Fruit fly (Drosophila melanogaster) whole organism, prepupa: ENCODE data around the gene CG34007.

Source experiments
- Blimp-1 ChIP-seq: fragments of 200-800 bp; sonication (Bioruptor generic); optimal IDR thresholded peaks from 3 replicates; lab custom pipeline; 2017; ENCODE audit warnings: missing biosample characterization, missing genetic modification characterization, mild to moderate bottlenecking, moderate library complexity, missing genetic modification reagents
- CG10631 ChIP-seq: fragments of 200-800 bp; sonication (Bioruptor generic); optimal IDR thresholded peaks from 2 replicates; lab custom pipeline; 2016; ENCODE audit warnings: missing biosample characterization, missing genetic modification characterization
- CG10669 ChIP-seq: fragments of 200-800 bp; sonication (Bioruptor generic); optimal IDR thresholded peaks from 3 replicates; lab custom pipeline; 2018; ENCODE audit warnings: missing biosample characterization, mild to moderate bottlenecking, missing genetic modification characterization, moderate library complexity
- CG11294 ChIP-seq: fragments of 200-800 bp; sonication (Bioruptor generic); IDR thresholded peaks from 2 replicates; pipeline ENCODE4 v1.3.6; 2022; ENCODE audit warnings: missing biosample characterization, missing genetic modification characterization
- CG11902 ChIP-seq: fragments of 200-800 bp; sonication (Bioruptor generic); optimal IDR thresholded peaks from 3 replicates; lab custom pipeline; 2016; ENCODE audit warnings: missing biosample characterization, missing genetic modification characterization
- CG1621 ChIP-seq: fragments of 200-800 bp; sonication (Bioruptor generic); optimal IDR thresholded peaks from 3 replicates; lab custom pipeline; 2018; ENCODE audit warnings: missing biosample characterization, mild to moderate bottlenecking, missing genetic modification characterization
- CG16779 ChIP-seq: fragments of 200-800 bp; sonication (Bioruptor generic); optimal IDR thresholded peaks from 3 replicates; lab custom pipeline; 2017; ENCODE audit warnings: missing biosample characterization, mild to moderate bottlenecking, missing genetic modification characterization
- CG3032 ChIP-seq: fragments of 200-800 bp; optimal IDR thresholded peaks from 2 replicates; lab custom pipeline; 2019; ENCODE audit warnings: missing biosample characterization, mild to moderate bottlenecking, missing genetic modification characterization, moderate library complexity
- CG31627 ChIP-seq: fragments of 200-800 bp; sonication (Bioruptor generic); optimal IDR thresholded peaks from 3 replicates; lab custom pipeline; 2016; ENCODE audit warnings: missing biosample characterization, missing genetic modification characterization
- CG3919 ChIP-seq: fragments of 200-800 bp; sonication (Bioruptor generic); optimal IDR thresholded peaks from 3 replicates; lab custom pipeline; 2016; ENCODE audit warnings: missing biosample characterization, missing genetic modification characterization
- CG4318 ChIP-seq: fragments of 200-800 bp; sonication (Bioruptor generic); optimal IDR thresholded peaks from 3 replicates; lab custom pipeline; 2017; ENCODE audit warnings: missing biosample characterization, mild to moderate bottlenecking, missing genetic modification characterization
- CG6163 ChIP-seq: fragments of 200-800 bp; sonication (Bioruptor generic); IDR thresholded peaks from 3 replicates; pipeline ENCODE4 v1.3.6; 2022; ENCODE audit warnings: missing biosample characterization, missing genetic modification characterization
- CG6276 ChIP-seq: fragments of 200-800 bp; sonication (Bioruptor generic); optimal IDR thresholded peaks from 2 replicates; lab custom pipeline; 2017; ENCODE audit warnings: missing biosample characterization, mild to moderate bottlenecking, missing genetic modification characterization
- CG6792 ChIP-seq: fragments of 200-800 bp; sonication (Bioruptor generic); optimal IDR thresholded peaks from 3 replicates; lab custom pipeline; 2016; ENCODE audit warnings: missing biosample characterization, missing genetic modification characterization
- CG6808 ChIP-seq: fragments of 200-800 bp; sonication (Bioruptor generic); optimal IDR thresholded peaks from 3 replicates; lab custom pipeline; 2017; ENCODE audit warnings: missing biosample characterization, missing genetic modification characterization, mild to moderate bottlenecking, moderate library complexity, missing genetic modification reagents
- CG8119 ChIP-seq: fragments of 200-800 bp; sonication (Bioruptor generic); IDR thresholded peaks from 3 replicates; pipeline ENCODE4 v1.3.6; 2022; ENCODE audit warnings: missing biosample characterization, missing genetic modification characterization
- CG8319 ChIP-seq: fragments of 200-800 bp; sonication (Bioruptor generic); optimal IDR thresholded peaks from 3 replicates; lab custom pipeline; 2016; ENCODE audit warnings: missing biosample characterization, missing genetic modification characterization
- CG9139 ChIP-seq: fragments of 200-800 bp; sonication (Bioruptor generic); optimal IDR thresholded peaks from 3 replicates; lab custom pipeline; 2017; ENCODE audit warnings: missing biosample characterization, mild to moderate bottlenecking, missing genetic modification characterization
- Eip75B ChIP-seq: fragments of 200-800 bp; sonication (Bioruptor generic); optimal IDR thresholded peaks from 3 replicates; lab custom pipeline; 2016; ENCODE audit warnings: missing biosample characterization, missing genetic modification characterization
- Eip78C ChIP-seq: fragments of 200-800 bp; sonication (Bioruptor generic); peaks from one replicate; lab custom pipeline; 2016; ENCODE audit warnings: missing biosample characterization, missing genetic modification characterization
- Ets21C ChIP-seq: fragments of 200-800 bp; sonication (Bioruptor generic); optimal IDR thresholded peaks from 3 replicates; lab custom pipeline; 2016; ENCODE audit warnings: missing biosample characterization, missing genetic modification characterization
- Hr39 ChIP-seq: fragments of 200-800 bp; sonication (Bioruptor generic); optimal IDR thresholded peaks from 2 replicates; lab custom pipeline; 2016; ENCODE audit warnings: missing biosample characterization, missing genetic modification characterization
- Lpt ChIP-seq: fragments of 200-800 bp; sonication (Bioruptor generic); optimal IDR thresholded peaks from 3 replicates; lab custom pipeline; 2016; ENCODE audit warnings: missing biosample characterization, missing genetic modification characterization
- Met ChIP-seq: fragments of 200-800 bp; sonication (Bioruptor generic); optimal IDR thresholded peaks from 3 replicates; lab custom pipeline; 2016; ENCODE audit warnings: missing biosample characterization, missing genetic modification characterization
- Sox102F ChIP-seq: fragments of 200-800 bp; sonication (Bioruptor generic); optimal IDR thresholded peaks from 2 replicates; lab custom pipeline; 2016; ENCODE audit warnings: missing biosample characterization, mild to moderate bottlenecking, missing genetic modification characterization
- Sox14 ChIP-seq: fragments of 200-800 bp; sonication (Bioruptor generic); optimal IDR thresholded peaks from 3 replicates; lab custom pipeline; 2016; ENCODE audit warnings: missing biosample characterization, missing genetic modification characterization
- Sox15 ChIP-seq: fragments of 200-800 bp; sonication (Bioruptor generic); optimal IDR thresholded peaks from 3 replicates; lab custom pipeline; 2016; ENCODE audit warnings: missing biosample characterization, missing genetic modification characterization
- cyc ChIP-seq: fragments of 200-800 bp; sonication (Bioruptor generic); optimal IDR thresholded peaks from 3 replicates; lab custom pipeline; 2016; ENCODE audit warnings: missing biosample characterization, missing genetic modification characterization
- dac ChIP-seq: fragments of 200-800 bp; sonication (Bioruptor generic); optimal IDR thresholded peaks from 2 replicates; lab custom pipeline; 2017; ENCODE audit warnings: missing biosample characterization, mild to moderate bottlenecking, missing genetic modification characterization
- dsx ChIP-seq: fragments of 200-800 bp; optimal IDR thresholded peaks from 3 replicates; lab custom pipeline; 2019; ENCODE audit warnings: missing biosample characterization, mild to moderate bottlenecking, missing genetic modification characterization, moderate library complexity; ENCODE audit not compliant: poor library complexity, severe bottlenecking
- eg ChIP-seq: fragments of 200-800 bp; sonication (Bioruptor generic); IDR thresholded peaks from 3 replicates; pipeline ENCODE4 v1.3.6; 2022; ENCODE audit warnings: missing biosample characterization, missing genetic modification characterization
- esn ChIP-seq: fragments of 200-800 bp; sonication (Bioruptor generic); optimal IDR thresholded peaks from 2 replicates; lab custom pipeline; 2016; ENCODE audit warnings: missing biosample characterization, mild to moderate bottlenecking, missing genetic modification characterization, moderate library complexity
- fd59A ChIP-seq: fragments of 200-800 bp; sonication (Bioruptor generic); optimal IDR thresholded peaks from 2 replicates; lab custom pipeline; 2017; ENCODE audit warnings: missing biosample characterization, mild to moderate bottlenecking, missing genetic modification characterization, missing genetic modification reagents
- fd85E ChIP-seq: fragments of 200-800 bp; sonication (Bioruptor generic); optimal IDR thresholded peaks from 3 replicates; lab custom pipeline; 2016; ENCODE audit warnings: missing biosample characterization, missing genetic modification characterization
- fkh ChIP-seq: fragments of 200-800 bp; sonication (Bioruptor generic); optimal IDR thresholded peaks from 3 replicates; lab custom pipeline; 2017; ENCODE audit warnings: missing biosample characterization, mild to moderate bottlenecking, missing genetic modification characterization, moderate library complexity
- net ChIP-seq: fragments of 200-800 bp; sonication (Bioruptor generic); optimal IDR thresholded peaks from 3 replicates; lab custom pipeline; 2016; ENCODE audit warnings: missing biosample characterization, missing genetic modification characterization
- pdm3 ChIP-seq: fragments of 200-800 bp; sonication (Bioruptor generic); optimal IDR thresholded peaks from 3 replicates; lab custom pipeline; 2016; ENCODE audit warnings: missing biosample characterization, missing genetic modification characterization
- salr ChIP-seq, 2 experiments: fragments of 200-800 bp; sonication (Bioruptor generic); optimal IDR thresholded peaks; 3 replicates each; lab custom pipeline; 2016 to 2018; ENCODE audit warnings: missing biosample characterization in 2 of 2, missing genetic modification characterization in 2 of 2, mild to moderate bottlenecking in 1 of 2
- spab ChIP-seq: fragments of 200-800 bp; sonication (Bioruptor generic); optimal IDR thresholded peaks from 2 replicates; lab custom pipeline; 2017; ENCODE audit warnings: missing biosample characterization, mild to moderate bottlenecking, missing genetic modification characterization, missing genetic modification reagents
- topi ChIP-seq: fragments of 200-800 bp; sonication (Bioruptor generic); optimal IDR thresholded peaks from 3 replicates; lab custom pipeline; 2016; ENCODE audit warnings: missing biosample characterization, missing genetic modification characterization
- vri ChIP-seq: fragments of 200-800 bp; sonication (Bioruptor generic); optimal IDR thresholded peaks from 3 replicates; lab custom pipeline; 2016; ENCODE audit warnings: missing biosample characterization, mild to moderate bottlenecking, missing genetic modification characterization

CG34007 gene

DNA sequence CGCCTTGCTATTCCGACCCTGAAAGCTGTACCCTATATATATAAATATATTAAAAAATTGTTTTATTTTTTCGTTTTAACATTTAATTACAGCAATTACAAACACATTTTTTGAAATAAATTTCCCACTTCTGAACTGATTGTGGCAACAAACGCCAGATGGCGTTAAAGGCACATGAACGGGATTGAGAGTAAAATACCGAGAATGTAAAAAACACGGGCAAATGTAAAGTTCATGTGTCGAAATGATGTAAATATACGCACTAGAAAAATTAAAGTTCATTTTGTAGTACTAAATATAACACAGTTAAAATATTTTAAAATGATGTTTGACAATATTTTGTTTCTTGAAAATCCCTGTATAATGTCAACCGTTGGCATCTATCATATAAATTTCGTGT, 30.4 kb upstream of the CG34007 start (continued):
- TF ChIP-seq fd59A (GFP tag; lab: Kevin White, UChicago) = no peak
- TF ChIP-seq fkh = no peak
- TF ChIP-seq CG11294 (GFP tag; lab: Robert Waterston, UW) = no peak
- TF ChIP-seq CG6808 (GFP tag; lab: Kevin White, UChicago) = no peak
- TF ChIP-seq CG3919 (GFP tag; lab: Kevin White, UChicago) = peak; percentile 28
- no peak for TF ChIP-seq pdm3 (GFP tag; lab: Kevin White, UChicago)
- no peak for TF ChIP-seq CG1621 (tag; lab: Kevin White, UChicago)
- no peak for TF ChIP-seq CG6792
- TF ChIP-seq vri (GFP tag; lab: Kevin White, UChicago) = no peak
- no peak for TF ChIP-seq CG4318 (GFP tag; lab: Kevin White, UChicago)
- no peak for TF ChIP-seq net
- TF ChIP-seq Ets21C = no peak
- peak; percentile 15 for TF ChIP-seq dac
- TF ChIP-seq cyc (GFP tag; lab: Kevin White, UChicago) = peak; percentile 1
- TF ChIP-seq eg (GFP tag; lab: Robert Waterston, UW) = no peak
- TF ChIP-seq Met (GFP tag; lab: Kevin White, UChicago) = peak; percentile 1
- no peak for TF ChIP-seq spab (GFP tag; lab: Kevin White, UChicago)
- no peak for TF ChIP-seq salr (GFP tag; optimal IDR thresholded peaks at IDR 0.05; lab: Kevin White, UChicago)
- no peak for TF ChIP-seq Eip75B

dm6 chr2L:20473285-20473684, 21.5 kb upstream of the CG34007 start, which contains the start of gene CG43233:
TSS of gene CG43233 (minus strand) at chr2L:20473385.
- TF ChIP-seq CG8319 (GFP tag; lab: Kevin White, UChicago) (no peak), Sox102F (no peak), fd85E (GFP tag; lab: Kevin White, UChicago) (no peak), CG16779 (no peak), CG1621 (tag; lab: Kevin White, UChicago) (no peak), Sox15 (no peak), CG6792 (no peak)

dm6 chr2L:20476718-20477277, 18.0 kb upstream of the CG34007 start:
- TF ChIP-seq CG6163 (GFP tag; lab: Robert Waterston, UW) (0 out of 3 replicates have a peak, but pooled peaks have one; percentile 18), CG11294 (GFP tag; lab: Robert Waterston, UW) (no peak), Lpt (GFP tag; lab: Kevin White, UChicago) (peak; percentile 56), net (no peak), Eip78C (GFP tag; lab: Kevin White, UChicago) (peak; percentile 17), esn (GFP tag; lab: Kevin White, UChicago) (no peak), CG3919 (GFP tag; lab: Kevin White, UChicago) (peak; percentile 20)

dm6 chr2L:20478549-20479238, 16.1 kb upstream of the CG34007 start:
- TF ChIP-seq cyc (GFP tag; lab: Kevin White, UChicago) = no peak
- TF ChIP-seq Met (GFP tag; lab: Kevin White, UChicago) = no peak
- peak; percentile 17 for TF ChIP-seq CG16779
- no peak for TF ChIP-seq CG11902 (GFP tag; lab: Kevin White, UChicago)
- no peak for TF ChIP-seq CG8319 (GFP tag; lab: Kevin White, UChicago)
- TF ChIP-seq Blimp-1 = no peak
- TF ChIP-seq esn (GFP tag; lab: Kevin White, UChicago) = no peak
- TF ChIP-seq spab (GFP tag; lab: Kevin White, UChicago) = no peak
- TF ChIP-seq salr (GFP tag; optimal IDR thresholded peaks at IDR 0.05; lab: Kevin White, UChicago) = peak in 1 of 2 experiments; percentile 40
- no peak for TF ChIP-seq CG1621 (tag; lab: Kevin White, UChicago)
- TF ChIP-seq CG6163 (GFP tag; lab: Robert Waterston, UW) = no peak
- no peak for TF ChIP-seq CG6276 (GFP tag; lab: Kevin White, UChicago)
- 0 out of 3 replicates have a peak, but pooled peaks have one; percentile 12 for TF ChIP-seq eg (GFP tag; lab: Robert Waterston, UW)
- TF ChIP-seq fd59A (GFP tag; lab: Kevin White, UChicago) = peak; percentile 1
- TF ChIP-seq CG11294 (GFP tag; lab: Robert Waterston, UW) = no peak
- no peak for TF ChIP-seq topi (GFP tag; lab: Kevin White, UChicago)
- peak; percentile 69 for TF ChIP-seq CG8119
- TF ChIP-seq CG10631 (GFP tag; lab: Kevin White, UChicago) = peak; percentile 53
- TF ChIP-seq Eip75B = no peak
- TF ChIP-seq Sox102F = no peak
- TF ChIP-seq Eip78C (GFP tag; lab: Kevin White, UChicago) = peak; percentile 68
- TF ChIP-seq CG10669 (GFP tag; lab: Kevin White, UChicago) = no peak
- no peak for TF ChIP-seq CG9139
- no peak for TF ChIP-seq Sox15
- TF ChIP-seq dsx (GFP tag; lab: Kevin White, UChicago) = no peak
- no peak for TF ChIP-seq Sox14 (GFP tag; lab: Kevin White, UChicago)
- peak; percentile 1 for TF ChIP-seq CG3032 (tag; lab: Kevin White, UChicago)
- no peak for TF ChIP-seq Hr39 (GFP tag; lab: Kevin White, UChicago)
- no peak for TF ChIP-seq CG31627 (GFP tag; lab: Kevin White, UChicago)
